Fruit fly (Drosophila melanogaster) whole organism, pupa: ENCODE data around the gene CG9356.

Experiments
- CG10348 ChIP-seq: fragments of 200-800 bp; sonication (Bioruptor generic); IDR thresholded peaks from 2 replicates; pipeline ENCODE4 v1.3.6; 2022; ENCODE audit warnings: missing biosample characterization, missing genetic modification characterization
- CG12605 ChIP-seq: fragments of 200-800 bp; sonication (Bioruptor generic); IDR thresholded peaks from 2 replicates; pipeline ENCODE4 v1.3.6; 2022; ENCODE audit warnings: missing biosample characterization, missing genetic modification characterization
- CG13204 ChIP-seq: fragments of 200-800 bp; sonication (Bioruptor generic); optimal IDR thresholded peaks from 2 replicates; lab custom pipeline; 2018; ENCODE audit warnings: missing biosample characterization, mild to moderate bottlenecking, missing genetic modification characterization, moderate library complexity
- CG14655 ChIP-seq: fragments of 200-800 bp; sonication (Bioruptor generic); optimal IDR thresholded peaks from 3 replicates; lab custom pipeline; 2017; ENCODE audit warnings: mild to moderate bottlenecking, missing biosample characterization, missing genetic modification reagents, missing genetic modification characterization
- CG15710 ChIP-seq: fragments of 200-800 bp; sonication (Bioruptor generic); optimal IDR thresholded peaks from 2 replicates; lab custom pipeline; 2018; ENCODE audit warnings: missing biosample characterization, mild to moderate bottlenecking, missing genetic modification characterization, moderate library complexity
- CG17806 ChIP-seq: fragments of 200-800 bp; sonication (Bioruptor generic); optimal IDR thresholded peaks from 2 replicates; lab custom pipeline; 2018; ENCODE audit warnings: missing biosample characterization, mild to moderate bottlenecking, missing genetic modification characterization, moderate library complexity
- CG32121 ChIP-seq: fragments of 200-800 bp; sonication (Bioruptor generic); IDR thresholded peaks from 2 replicates; pipeline ENCODE4 v1.3.6; 2022; ENCODE audit warnings: missing biosample characterization, missing genetic modification characterization
- CG34367 ChIP-seq: fragments of 200-800 bp; sonication (Bioruptor generic); optimal IDR thresholded peaks from 2 replicates; lab custom pipeline; 2018; ENCODE audit warnings: missing biosample characterization, mild to moderate bottlenecking, missing genetic modification characterization
- CG4496 ChIP-seq: fragments of 200-800 bp; sonication (Bioruptor generic); IDR thresholded peaks from 3 replicates; pipeline ENCODE4 v1.3.6; 2022; ENCODE audit warnings: missing biosample characterization, missing genetic modification characterization
- CG8159 ChIP-seq: fragments of 200-800 bp; sonication (Bioruptor generic); optimal IDR thresholded peaks from 3 replicates; lab custom pipeline; 2018; ENCODE audit warnings: missing biosample characterization, mild to moderate bottlenecking, missing genetic modification characterization, moderate library complexity
- CG8301 ChIP-seq: fragments of 200-800 bp; sonication (Bioruptor generic); optimal IDR thresholded peaks from 2 replicates; lab custom pipeline; 2018; ENCODE audit warnings: missing biosample characterization, mild to moderate bottlenecking, missing genetic modification characterization
- CG9948 ChIP-seq: fragments of 200-800 bp; sonication (Bioruptor generic); optimal IDR thresholded peaks from 2 replicates; lab custom pipeline; 2018; ENCODE audit warnings: missing biosample characterization, mild to moderate bottlenecking, missing genetic modification characterization, moderate library complexity
- D1 ChIP-seq: fragments of 200-800 bp; sonication (Bioruptor generic); optimal IDR thresholded peaks from 2 replicates; lab custom pipeline; 2018; ENCODE audit warnings: missing biosample characterization, mild to moderate bottlenecking, missing genetic modification characterization, moderate library complexity
- EcR ChIP-seq: fragments of 200-800 bp; sonication (Bioruptor generic); optimal IDR thresholded peaks from 3 replicates; lab custom pipeline; 2019; ENCODE audit warnings: missing biosample characterization, missing genetic modification characterization, mild to moderate bottlenecking, moderate library complexity, missing genetic modification reagents
- Ets98B ChIP-seq: fragments of 200-800 bp; sonication (Bioruptor generic); IDR thresholded peaks from 2 replicates; pipeline ENCODE4 v1.3.6; 2022; ENCODE audit warnings: missing biosample characterization, missing genetic modification characterization
- Pif1A ChIP-seq: fragments of 200-800 bp; sonication (Bioruptor generic); optimal IDR thresholded peaks from 3 replicates; lab custom pipeline; 2016; ENCODE audit warnings: missing biosample characterization, missing genetic modification characterization
- Pif1B ChIP-seq: fragments of 200-800 bp; sonication (Bioruptor generic); optimal IDR thresholded peaks from 3 replicates; lab custom pipeline; 2016; ENCODE audit warnings: missing biosample characterization, missing genetic modification characterization
- Snoo ChIP-seq: fragments of 200-800 bp; sonication (Bioruptor generic); optimal IDR thresholded peaks from 3 replicates; lab custom pipeline; 2017; ENCODE audit warnings: missing biosample characterization, mild to moderate bottlenecking, missing genetic modification characterization, inconsistent platforms
- fd96Ca ChIP-seq: fragments of 200-800 bp; sonication (Bioruptor generic); IDR thresholded peaks from 3 replicates; pipeline ENCODE4 v1.3.6; 2022; ENCODE audit warnings: missing biosample characterization, missing genetic modification characterization
- gl ChIP-seq: fragments of 200-800 bp; sonication (Bioruptor generic); optimal IDR thresholded peaks from 2 replicates; lab custom pipeline; 2018; ENCODE audit warnings: missing biosample characterization, mild to moderate bottlenecking, missing genetic modification characterization
- rn ChIP-seq: fragments of 200-800 bp; sonication (Bioruptor generic); IDR thresholded peaks from 2 replicates; pipeline ENCODE4 v1.3.6; 2022; ENCODE audit warnings: missing biosample characterization, missing genetic modification characterization

CG9356 gene

DNA sequence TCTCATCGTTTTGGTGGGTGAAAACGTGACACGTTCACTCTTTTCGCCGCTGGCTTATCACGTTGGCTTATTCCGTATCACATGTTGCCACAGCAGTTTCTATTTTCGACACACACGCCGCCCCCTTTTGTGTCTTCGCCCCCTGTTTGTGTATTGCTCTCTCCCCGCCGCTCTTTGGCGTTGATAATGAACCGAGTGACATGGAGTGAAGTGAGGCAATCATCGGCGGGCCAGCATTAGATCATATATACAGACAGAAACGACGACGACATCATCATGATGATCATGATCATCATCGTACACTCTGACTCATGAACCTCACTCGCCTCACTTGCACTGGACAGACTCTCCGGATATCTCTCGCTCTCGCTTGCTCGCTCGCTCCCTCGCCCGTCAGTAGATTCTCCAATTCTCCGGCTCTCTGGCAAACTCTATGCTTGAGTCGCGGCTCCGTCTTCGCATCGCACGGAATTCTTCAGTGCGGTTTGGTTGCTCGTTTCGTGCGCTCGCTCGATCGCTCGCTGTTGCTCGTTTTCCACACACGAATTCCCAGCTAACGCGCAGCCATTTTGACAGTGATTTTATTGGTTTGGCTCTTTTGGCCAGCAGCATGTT lies 32.4 kb upstream of the CG9356 start:
- TF ChIP-seq CG4496 (GFP tag; lab: Robert Waterston, UW) = 0 out of 3 replicates have a peak, but pooled peaks have one; percentile 41
- TF ChIP-seq CG8159 (tag; lab: Kevin White, UChicago) = no peak
- TF ChIP-seq Ets98B (GFP tag; lab: Robert Waterston, UW) = peak; percentile 7; the same call in 1 of the 2 replicates

dm6 chr3R:9435898-9436297 lies 31.8 kb upstream of the CG9356 start:
- no peak for TF ChIP-seq CG14655 (GFP tag; lab: Kevin White, UChicago)
- no peak for TF ChIP-seq CG10348 (GFP tag; lab: Robert Waterston, UW)
- no peak for TF ChIP-seq CG13204 (GFP tag; lab: Kevin White, UChicago)
- no peak for TF ChIP-seq D1 (tag; lab: Kevin White, UChicago)
- no peak for TF ChIP-seq CG9948 (tag; lab: Kevin White, UChicago)
- TF ChIP-seq rn (GFP tag; lab: Robert Waterston, UW) = no peak
- TF ChIP-seq CG17806 (tag; lab: Kevin White, UChicago) = no peak
- no peak for TF ChIP-seq CG4496 (GFP tag; lab: Robert Waterston, UW)
- no peak for TF ChIP-seq CG8301 (tag; lab: Kevin White, UChicago)

DNA sequence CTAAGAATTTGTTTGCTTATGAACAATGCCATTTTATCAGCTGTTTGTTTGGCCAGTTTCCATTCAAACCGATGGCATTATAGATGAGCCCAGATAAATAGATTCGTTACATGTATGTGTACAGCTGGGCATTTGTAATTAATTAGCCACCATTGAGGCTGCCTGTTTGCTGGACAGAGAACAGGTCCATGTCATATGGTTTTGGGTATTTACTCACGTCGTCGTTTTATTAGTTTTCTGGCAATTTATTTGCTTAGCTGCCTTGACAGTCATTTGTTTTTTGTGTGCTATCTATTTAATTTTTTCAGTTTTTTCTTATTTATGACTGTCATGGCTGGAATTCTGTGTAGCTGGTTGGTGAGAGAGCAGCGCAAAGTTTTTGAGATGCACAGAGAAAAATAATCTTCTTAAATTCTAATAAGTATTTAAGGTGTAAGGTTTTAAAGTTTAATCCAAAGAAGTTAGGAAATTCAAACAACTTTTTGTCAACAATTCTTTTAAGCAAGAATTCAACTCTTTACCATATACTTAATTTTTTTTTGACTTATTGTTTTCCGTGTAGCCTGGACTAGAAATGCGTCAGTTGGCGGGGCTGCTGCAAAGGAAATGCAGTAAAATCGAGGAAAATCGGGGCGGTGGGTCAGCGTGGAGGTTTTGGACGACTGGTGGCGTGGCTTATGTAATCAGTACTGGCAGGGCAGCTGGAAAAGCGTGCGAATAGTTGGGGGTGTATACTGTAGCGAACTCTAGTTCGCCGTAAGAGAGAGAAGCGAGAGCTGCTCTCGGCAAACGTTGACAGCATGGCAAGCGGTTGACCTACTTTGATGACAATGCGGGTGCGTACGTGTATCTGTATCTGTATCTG lies 30.7 kb upstream of the CG9356 start:
- TF ChIP-seq fd96Ca (GFP tag; lab: Robert Waterston, UW) (peak; percentile 63; the same call in 2 of the 3 replicates), CG17806 (tag; lab: Kevin White, UChicago) (peak; percentile 57), Ets98B (GFP tag; lab: Robert Waterston, UW) (peak; percentile 89), EcR (no peak), CG8159 (tag; lab: Kevin White, UChicago) (peak; percentile 45), CG14655 (GFP tag; lab: Kevin White, UChicago) (peak; percentile 60), CG15710 (peak; percentile 35), CG34367 (tag; lab: Kevin White, UChicago) (no peak), CG9948 (tag; lab: Kevin White, UChicago) (peak; percentile 51), gl (no peak), rn (GFP tag; lab: Robert Waterston, UW) (peak; percentile 76), Pif1A (GFP tag; lab: Kevin White, UChicago) (peak; percentile 56), Pif1B (GFP tag; lab: Kevin White, UChicago) (no peak), CG32121 (GFP tag; lab: Robert Waterston, UW) (peak; percentile 93), CG4496 (GFP tag; lab: Robert Waterston, UW) (peak; percentile 92), CG8301 (tag; lab: Kevin White, UChicago) (peak; percentile 77), CG12605 (GFP tag; lab: Robert Waterston, UW) (peak; percentile 49; the same call in 1 of the 2 replicates), CG10348 (GFP tag; lab: Robert Waterston, UW) (peak; percentile 52; the same call in 1 of the 2 replicates)

- TF ChIP-seq CG12605 (GFP tag; lab: Robert Waterston, UW) = no peak
- TF ChIP-seq CG8159 (tag; lab: Kevin White, UChicago) = no peak
- TF ChIP-seq gl = no peak
- no peak for TF ChIP-seq CG32121 (GFP tag; lab: Robert Waterston, UW)
- TF ChIP-seq rn (GFP tag; lab: Robert Waterston, UW) = no peak
- no peak for TF ChIP-seq Snoo (tag; lab: Kevin White, UChicago)
- TF ChIP-seq CG8301 (tag; lab: Kevin White, UChicago) = no peak
- no peak for TF ChIP-seq D1 (tag; lab: Kevin White, UChicago)
- TF ChIP-seq CG14655 (GFP tag; lab: Kevin White, UChicago) = no peak
- no peak for TF ChIP-seq CG9948 (tag; lab: Kevin White, UChicago)
- TF ChIP-seq, all 21 proteins: peak for 0
Measured at dm6 chr3R:9433774-9434173, 29.7 kb upstream of the CG9356 start.

DNA sequence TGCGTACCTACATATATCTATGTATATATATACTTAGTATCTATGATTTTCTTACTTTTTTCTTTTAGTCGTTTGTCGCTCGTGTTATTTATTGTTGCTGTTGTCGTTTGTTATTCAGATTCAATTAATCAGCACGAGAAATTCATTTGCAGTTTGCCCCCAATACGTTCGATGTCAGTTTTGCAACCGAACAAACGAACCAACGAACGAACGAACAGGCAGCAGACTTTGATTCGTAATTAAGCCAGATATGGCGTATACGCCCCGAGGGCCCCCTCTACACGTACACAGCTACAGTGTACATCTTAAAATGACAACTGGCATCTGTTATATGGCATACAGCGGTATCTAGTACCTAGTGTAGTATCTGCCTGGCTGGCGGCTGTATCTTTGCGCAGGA lies 29.2 kb upstream of the CG9356 start:
- TF ChIP-seq Ets98B (GFP tag; lab: Robert Waterston, UW) (no peak), CG8159 (tag; lab: Kevin White, UChicago) (no peak), Snoo (tag; lab: Kevin White, UChicago) (no peak), fd96Ca (GFP tag; lab: Robert Waterston, UW) (no peak), Pif1B (GFP tag; lab: Kevin White, UChicago) (no peak), Pif1A (GFP tag; lab: Kevin White, UChicago) (no peak), CG13204 (GFP tag; lab: Kevin White, UChicago) (no peak), CG32121 (GFP tag; lab: Robert Waterston, UW) (no peak), CG17806 (tag; lab: Kevin White, UChicago) (no peak), CG15710 (no peak), EcR (no peak), D1 (tag; lab: Kevin White, UChicago) (no peak), CG34367 (tag; lab: Kevin White, UChicago) (no peak), rn (GFP tag; lab: Robert Waterston, UW) (no peak), CG8301 (tag; lab: Kevin White, UChicago) (no peak), CG12605 (GFP tag; lab: Robert Waterston, UW) (no peak), CG4496 (GFP tag; lab: Robert Waterston, UW) (no peak), gl (no peak), CG10348 (GFP tag; lab: Robert Waterston, UW) (no peak), CG9948 (tag; lab: Kevin White, UChicago) (no peak)
